Worm (Caenorhabditis elegans): Measurements from ENCODE around the gene F56A8.8.

- TF ChIP-seq cey-2 (tag; optimal IDR thresholded peaks at IDR 0.05; ENCODE audit: borderline replicate concordance, insufficient read depth) (no peak), nhr-6 (tag; optimal IDR thresholded peaks at IDR 0.05) (no peak), unc-62 (GFP tag; optimal IDR thresholded peaks at IDR 0.05 in 1 of 2) (no peak), unc-62 (tag; optimal IDR thresholded peaks at IDR 0.05) (no peak)
Observed at ce11 chrIII:13301983-13302382, 16.5 kb downstream of the F56A8.8 start.

Data from whole organism, L4 larva.